Fruit fly (Drosophila melanogaster) S2 (cell line): Measurements from ENCODE around the gene IM33.

Experiments
- CG8478 ChIP-seq: fragments of >200 bp; optimal IDR thresholded peaks from 2 replicates; lab custom pipeline; 2018
- CTCF ChIP-seq, 2 experiments: fragments of >200 bp; optimal IDR thresholded peaks; 2 replicates each; lab custom pipeline; 2018

Gene IM33

dm6 chr2L:3696438-3696837, at the start of gene IM33:
IM33 (minus strand) TSS chr2L:3696658.
- TF ChIP-seq CG8478 (lab: Kevin White, UChicago) (no peak), CTCF (optimal IDR thresholded peaks at IDR 0.05; lab: Kevin White, UChicago) (no peak)

dm6 chr2L:3740443-3740842, 44.0 kb upstream of the IM33 start:
- TF ChIP-seq CTCF (optimal IDR thresholded peaks at IDR 0.05; lab: Kevin White, UChicago), result no peak
- no peak for TF ChIP-seq CG8478 (lab: Kevin White, UChicago)

dm6 chr2L:3737682-3738081, 41.2 kb upstream of the IM33 start:
- TF ChIP-seq CG8478 (lab: Kevin White, UChicago) (no peak), CTCF (optimal IDR thresholded peaks at IDR 0.05; lab: Kevin White, UChicago) (no peak)

- TF ChIP-seq CG8478 (lab: Kevin White, UChicago) (no peak), CTCF (optimal IDR thresholded peaks at IDR 0.05; lab: Kevin White, UChicago) (no peak)
These were observed 40.7 kb upstream of the IM33 start for dm6 chr2L:3737003-3737662.

dm6 chr2L:3731055-3731454, 34.6 kb upstream of the IM33 start:
- TF ChIP-seq CTCF (optimal IDR thresholded peaks at IDR 0.05; lab: Kevin White, UChicago), result no peak
- no peak for TF ChIP-seq CG8478 (lab: Kevin White, UChicago)

dm6 chr2L:3730182-3730975, 33.9 kb upstream of the IM33 start, which contains the start of gene CG10019:
CG10019 (plus strand) TSS chr2L:3730466.
- TF ChIP-seq CG8478 (lab: Kevin White, UChicago) (no peak), CTCF (optimal IDR thresholded peaks at IDR 0.05; lab: Kevin White, UChicago) (no peak)

dm6 chr2L:3729635-3730034, 33.2 kb upstream of the IM33 start:
- no peak for TF ChIP-seq CG8478 (lab: Kevin White, UChicago)

- TF ChIP-seq CG8478 (lab: Kevin White, UChicago) (no peak), CTCF (optimal IDR thresholded peaks at IDR 0.05; lab: Kevin White, UChicago) (no peak)
These were observed 23.0 kb upstream of the IM33 start for dm6 chr2L:3719414-3719959.

dm6 chr2L:3717673-3718235, 21.3 kb upstream of the IM33 start, which contains the start of the genes lectin-24A and Shaw:
lectin-24A (minus strand) TSS chr2L:3717773.
Shaw (plus strand) TSS chr2L:3718185.
- no peak for TF ChIP-seq CTCF (optimal IDR thresholded peaks at IDR 0.05; lab: Kevin White, UChicago)
- TF ChIP-seq CG8478 (lab: Kevin White, UChicago), result no peak

- TF ChIP-seq CG8478 (lab: Kevin White, UChicago), result no peak
- TF ChIP-seq CTCF (optimal IDR thresholded peaks at IDR 0.05; lab: Kevin White, UChicago), result no peak
These were observed 17.2 kb upstream of the IM33 start for dm6 chr2L:3713545-3714156.

dm6 chr2L:3712949-3713416, 16.5 kb upstream of the IM33 start, which contains the start of the genes CG31955 and CG2818:
CG31955 (minus strand) TSS chr2L:3713105.
CG2818 (plus strand) TSS chr2L:3713360.
- TF ChIP-seq CG8478 (lab: Kevin White, UChicago) (no peak), CTCF (optimal IDR thresholded peaks at IDR 0.05; lab: Kevin White, UChicago) (no peak)

dm6 chr2L:3711665-3712064, 15.2 kb upstream of the IM33 start, which contains the start of gene cutlet:
cutlet (minus strand) TSS chr2L:3711748.
- TF ChIP-seq CG8478 (lab: Kevin White, UChicago) (no peak), CTCF (optimal IDR thresholded peaks at IDR 0.05; lab: Kevin White, UChicago) (no peak)

dm6 chr2L:3706963-3707362, 10.5 kb upstream of the IM33 start, which contains the start of gene CG31777:
CG31777 (minus strand) TSS chr2L:3707063.
- TF ChIP-seq CTCF (optimal IDR thresholded peaks at IDR 0.05; lab: Kevin White, UChicago), result no peak

- TF ChIP-seq CTCF (optimal IDR thresholded peaks at IDR 0.05; lab: Kevin White, UChicago), result no peak
- TF ChIP-seq CG8478 (lab: Kevin White, UChicago), result no peak
These were observed 9.0 kb upstream of the IM33 start, which contains the start of gene CG31778 for dm6 chr2L:3705438-3705921. CG31778 (minus strand) TSS chr2L:3705488.
